Worm (Caenorhabditis elegans) whole organism, midembryonic: ENCODE measurements around the gene sqv-3.

Source experiments
- T22C8.4 ChIP-seq: fragments of 200-800 bp; sonication (Bioruptor generic); IDR thresholded peaks from 2 replicates; pipeline ENCODE4 v1.3.6; 2022; ENCODE audit warnings: missing genetic modification characterization, missing compliant biosample characterization
- cog-1 ChIP-seq: sonication (generic microtip); optimal IDR thresholded peaks from 2 replicates; lab custom pipeline; 2016; ENCODE audit warnings: missing genetic modification characterization, missing compliant biosample characterization
- flt-1 ChIP-seq: fragments of 200-800 bp; sonication (Bioruptor generic); IDR thresholded peaks from 2 replicates; pipeline ENCODE4 v1.3.6; 2022; ENCODE audit warnings: missing genetic modification characterization, missing compliant biosample characterization
- klf-2 ChIP-seq: fragments of 200-800 bp; sonication (Bioruptor generic); conservative IDR thresholded peaks from 2 replicates; pipeline ENCODE4 v1.3.6; 2022; ENCODE audit warnings: missing genetic modification reagents, missing genetic modification characterization, missing compliant biosample characterization
- med-1 ChIP-seq: sonication (generic microtip); optimal IDR thresholded peaks from 2 replicates; lab custom pipeline; 2017; ENCODE audit warnings: missing genetic modification characterization, mild to moderate bottlenecking, missing compliant biosample characterization, antibody characterized with exemption, missing genetic modification reagents; ENCODE audit not compliant: insufficient read depth
- ref-1 ChIP-seq: fragments of 200-800 bp; sonication (Bioruptor generic); conservative IDR thresholded peaks from 2 replicates; pipeline ENCODE4 v1.3.6; 2022; ENCODE audit warnings: missing genetic modification reagents, missing genetic modification characterization, missing compliant biosample characterization
- tab-1 ChIP-seq: fragments of 200-800 bp; sonication (Bioruptor generic); IDR thresholded peaks from 2 replicates; pipeline ENCODE4 v1.3.6; 2022; ENCODE audit warnings: missing genetic modification characterization, missing compliant biosample characterization
- ztf-23 ChIP-seq: fragments of 200-800 bp; sonication (Bioruptor generic); IDR thresholded peaks from 2 replicates; pipeline ENCODE4 v1.3.6; 2022; ENCODE audit warnings: missing genetic modification reagents, missing genetic modification characterization, missing compliant biosample characterization
- ztf-29 ChIP-seq: fragments of 200-800 bp; sonication (Bioruptor generic); IDR thresholded peaks from 2 replicates; pipeline ENCODE4 v1.3.6; 2022; ENCODE audit warnings: missing genetic modification reagents, missing genetic modification characterization, missing compliant biosample characterization

The sqv-3 gene

DNA sequence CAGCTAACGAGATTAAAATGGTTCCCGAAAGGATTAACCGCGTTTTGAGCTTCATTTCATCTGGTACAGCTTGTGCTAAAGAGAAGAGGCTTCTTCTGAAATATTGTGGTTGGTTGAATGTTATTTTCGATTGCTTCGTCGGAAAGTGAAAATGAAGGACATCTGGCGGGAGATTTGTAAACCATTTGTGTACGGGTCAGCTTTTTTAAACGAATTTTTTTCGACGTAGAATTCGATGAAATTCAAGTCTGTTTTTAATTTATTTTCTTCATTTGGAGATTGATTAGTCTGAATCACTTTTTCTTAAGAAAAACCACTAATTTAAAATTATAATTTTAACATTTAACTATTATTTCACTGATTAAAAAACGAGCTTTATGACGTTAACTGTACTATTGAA lies at the start of gene sqv-3:
sqv-3 (minus strand) TSS at position 101 of the 400 bp plus-strand sequence.
- no peak for TF ChIP-seq ztf-23 (GFP tag; lab: Robert Waterston, UW)
- no peak for TF ChIP-seq ref-1 (GFP tag; lab: Robert Waterston, UW)
- TF ChIP-seq flt-1 (GFP tag; lab: Robert Waterston, UW): no peak
- no peak for TF ChIP-seq tab-1 (GFP tag; lab: Robert Waterston, UW)
- TF ChIP-seq T22C8.4 (GFP tag; lab: Robert Waterston, UW): no peak
- no peak for TF ChIP-seq ztf-29 (GFP tag; lab: Robert Waterston, UW)
- TF ChIP-seq klf-2 (GFP tag; lab: Robert Waterston, UW): no peak
- TF ChIP-seq med-1 (GFP tag; lab: Kevin White, UChicago): no peak
- no peak for TF ChIP-seq cog-1

DNA sequence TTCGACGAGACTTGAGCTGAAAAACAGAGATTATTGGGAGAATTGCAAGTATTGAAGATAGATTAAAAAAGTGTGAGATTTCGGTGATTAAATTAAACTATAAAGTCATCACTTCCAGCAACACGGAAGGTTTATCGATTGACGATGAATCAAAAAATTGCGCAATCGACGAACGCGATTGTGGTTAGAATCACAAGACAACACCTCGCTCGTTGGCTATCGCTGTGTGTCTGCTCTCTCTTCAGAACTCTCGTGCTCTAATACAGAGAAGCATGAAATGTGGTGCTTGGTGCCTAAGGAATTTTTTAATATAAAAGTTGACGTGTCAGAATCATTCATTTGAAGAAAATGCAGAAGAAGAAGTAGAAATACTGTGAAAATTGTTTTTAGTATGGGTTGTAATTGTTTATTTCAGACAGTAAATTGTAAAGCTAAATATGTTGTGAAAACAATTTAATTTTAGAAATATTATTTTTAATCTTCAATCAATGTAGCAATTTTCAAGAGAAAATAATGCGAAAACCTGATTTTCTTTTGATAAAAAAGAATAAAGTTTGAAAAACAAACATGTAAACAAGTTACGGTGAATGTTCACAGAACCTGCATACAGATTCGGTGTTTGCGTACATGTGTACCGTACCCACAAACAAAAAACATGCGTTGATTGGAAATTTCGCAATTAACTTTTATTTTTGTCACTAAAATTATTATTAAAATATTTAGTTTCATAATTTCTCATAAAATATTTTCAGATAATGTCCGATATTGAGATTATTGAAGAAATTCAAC lies 47.2 kb upstream of the sqv-3 start, which contains the start of the genes ZK632.10 and ZK632.11:
ZK632.10 (minus strand) TSS at position 560 of the 789 bp plus-strand sequence.
ZK632.11 (plus strand) TSS at position 753 of the 789 bp plus-strand sequence.
- TF ChIP-seq cog-1 (peak; percentile 0), tab-1 (GFP tag; lab: Robert Waterston, UW) (no peak)

DNA sequence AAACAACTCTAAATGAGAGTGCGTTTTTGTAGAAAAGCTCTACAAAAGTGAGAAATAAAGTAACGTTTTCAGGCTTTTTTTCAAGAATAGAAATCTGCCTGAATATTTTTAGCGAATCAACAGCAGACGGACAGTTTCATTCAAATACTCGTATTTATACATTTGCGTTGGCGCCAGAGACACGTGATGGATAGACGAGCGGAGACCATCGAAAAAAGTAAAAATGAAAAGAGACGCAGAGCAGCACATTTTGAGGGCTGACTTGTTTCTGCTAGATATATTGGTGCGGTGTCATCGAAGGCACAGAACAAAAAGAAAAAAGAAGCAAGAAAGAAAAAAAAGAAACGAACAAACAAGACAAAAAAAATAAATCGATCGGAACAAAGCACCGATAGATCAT lies 45.9 kb upstream of the sqv-3 start:
- TF ChIP-seq ref-1 (GFP tag; lab: Robert Waterston, UW) (no peak), flt-1 (GFP tag; lab: Robert Waterston, UW) (no peak), ztf-23 (GFP tag; lab: Robert Waterston, UW) (no peak), ztf-29 (GFP tag; lab: Robert Waterston, UW) (no peak), med-1 (GFP tag; lab: Kevin White, UChicago) (no peak), cog-1 (no peak), klf-2 (GFP tag; lab: Robert Waterston, UW) (no peak), tab-1 (GFP tag; lab: Robert Waterston, UW) (no peak), T22C8.4 (GFP tag; lab: Robert Waterston, UW) (no peak)

DNA sequence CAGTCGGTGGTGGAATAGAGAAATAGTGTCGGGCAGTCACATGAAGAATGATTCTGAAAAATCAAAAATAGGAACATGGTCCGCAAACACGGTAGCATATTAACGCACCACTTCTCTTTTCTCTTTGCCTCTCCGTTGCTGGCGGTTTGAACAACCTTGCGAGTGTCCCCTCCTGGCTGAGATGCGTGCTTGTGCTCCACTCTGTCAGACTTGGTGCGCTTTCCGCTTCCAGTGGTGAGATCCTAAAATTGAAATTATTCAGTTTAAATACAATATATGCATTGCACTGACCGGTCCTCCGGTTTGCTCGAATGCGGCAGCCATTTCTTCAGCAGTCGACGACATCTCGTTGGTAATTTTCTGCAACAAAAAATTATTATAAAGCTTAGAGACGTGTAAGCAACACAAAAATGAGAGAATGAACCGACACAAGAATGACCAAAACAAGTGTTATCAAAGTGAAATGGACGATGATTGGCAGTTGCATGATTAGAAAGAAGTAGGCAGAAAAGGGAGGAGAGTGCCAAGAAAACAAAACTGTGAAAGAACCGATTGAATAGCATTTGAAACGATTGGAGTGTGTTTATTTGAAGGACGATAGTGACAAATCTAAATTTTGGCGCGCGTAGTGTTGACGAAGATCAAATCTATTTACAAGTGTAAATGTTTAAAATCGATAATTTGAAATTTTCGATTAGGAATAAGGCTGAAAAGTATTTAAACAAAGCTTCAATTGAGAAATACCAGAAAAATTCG lies 45.1 kb upstream of the sqv-3 start, which contains the start of gene ZK632.9:
ZK632.9 (minus strand) TSS at position 360 of the 756 bp plus-strand sequence.
- TF ChIP-seq cog-1 (no peak), ztf-29 (GFP tag; lab: Robert Waterston, UW) (0 out of 2 replicates have a peak, but pooled peaks have one; percentile 38)

DNA sequence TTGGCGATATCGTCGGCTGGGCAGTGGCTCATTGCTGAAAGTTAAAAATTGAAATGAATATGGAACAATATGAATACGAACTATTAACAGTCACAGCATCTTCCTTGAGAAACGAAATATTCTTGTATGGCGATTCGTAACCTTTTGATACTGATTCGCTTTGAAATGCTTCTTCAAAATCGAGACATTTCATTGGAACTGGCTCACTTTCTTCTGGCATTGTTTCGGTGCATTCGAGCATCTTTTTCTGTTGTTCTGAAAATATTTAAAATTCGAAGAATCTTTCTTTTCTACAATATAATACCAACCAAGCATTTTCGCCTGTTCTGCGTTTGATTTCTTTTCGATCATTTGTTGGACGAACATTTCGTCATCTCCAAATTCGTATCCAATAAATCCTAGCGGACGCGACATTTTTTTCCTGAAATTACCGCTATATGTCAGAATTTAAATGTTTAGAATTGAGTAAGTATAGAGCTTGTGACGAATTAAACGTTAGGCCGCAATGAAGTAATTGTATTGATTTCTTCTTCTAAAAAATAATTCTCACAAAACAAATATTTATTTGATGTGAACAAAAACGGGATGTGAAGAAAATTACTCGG lies 44.3 kb upstream of the sqv-3 start, which contains the start of gene lin-52:
lin-52 (minus strand) TSS at position 421 of the 605 bp plus-strand sequence.
- TF ChIP-seq ref-1 (GFP tag; lab: Robert Waterston, UW) (no peak), T22C8.4 (GFP tag; lab: Robert Waterston, UW) (no peak), flt-1 (GFP tag; lab: Robert Waterston, UW) (no peak), cog-1 (no peak), ztf-29 (GFP tag; lab: Robert Waterston, UW) (no peak), ztf-23 (GFP tag; lab: Robert Waterston, UW) (no peak), klf-2 (GFP tag; lab: Robert Waterston, UW) (no peak), med-1 (GFP tag; lab: Kevin White, UChicago) (no peak), tab-1 (GFP tag; lab: Robert Waterston, UW) (no peak)

DNA sequence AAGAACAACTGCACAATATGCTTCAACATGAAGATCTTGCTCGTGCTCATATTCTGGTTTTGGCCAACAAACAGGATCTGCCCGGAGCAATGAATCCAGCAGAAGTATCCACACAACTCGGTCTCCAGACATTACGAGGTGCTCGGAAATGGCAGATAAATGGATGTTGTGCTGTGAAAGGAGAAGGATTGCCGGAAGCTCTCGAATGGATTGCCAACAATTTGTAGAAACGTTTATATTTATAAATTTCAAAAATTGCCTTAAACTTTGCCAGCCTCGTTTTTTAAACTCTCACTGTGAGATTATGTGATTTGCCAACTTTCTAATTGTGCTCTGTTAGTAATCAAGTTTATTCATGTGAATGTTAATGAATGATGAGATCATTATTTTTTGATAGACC lies 43.6 kb upstream of the sqv-3 start:
- no peak for TF ChIP-seq tab-1 (GFP tag; lab: Robert Waterston, UW)
- TF ChIP-seq klf-2 (GFP tag; lab: Robert Waterston, UW): no peak
- no peak for TF ChIP-seq ztf-29 (GFP tag; lab: Robert Waterston, UW)
- no peak for TF ChIP-seq T22C8.4 (GFP tag; lab: Robert Waterston, UW)
- no peak for TF ChIP-seq med-1 (GFP tag; lab: Kevin White, UChicago)
- TF ChIP-seq ztf-23 (GFP tag; lab: Robert Waterston, UW): no peak
- no peak for TF ChIP-seq flt-1 (GFP tag; lab: Robert Waterston, UW)
- TF ChIP-seq cog-1: no peak
- no peak for TF ChIP-seq ref-1 (GFP tag; lab: Robert Waterston, UW)

DNA sequence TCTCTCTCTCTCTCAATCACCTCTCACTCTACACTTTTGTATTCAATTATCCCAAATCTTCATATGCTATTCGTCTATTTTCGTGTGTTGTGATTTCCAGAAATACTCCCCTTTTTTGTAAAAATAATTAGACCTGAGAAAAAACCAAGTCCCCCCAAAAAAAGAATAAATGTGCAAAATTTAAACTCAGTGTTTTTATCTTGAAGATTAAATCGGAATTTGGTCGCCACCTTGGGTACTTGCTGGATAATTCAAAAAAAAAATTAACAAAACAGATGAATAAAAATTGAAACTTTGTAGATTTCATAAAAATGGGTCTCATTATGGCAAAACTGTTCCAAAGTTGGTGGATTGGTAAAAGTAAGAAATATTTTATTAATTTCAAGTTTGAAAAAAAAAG lies 42.8 kb upstream of the sqv-3 start, which contains the start of gene arl-5:
arl-5 (plus strand) TSS at position 301 of the 400 bp plus-strand sequence.
- TF ChIP-seq klf-2 (GFP tag; lab: Robert Waterston, UW): no peak
- no peak for TF ChIP-seq T22C8.4 (GFP tag; lab: Robert Waterston, UW)
- no peak for TF ChIP-seq ztf-23 (GFP tag; lab: Robert Waterston, UW)
- no peak for TF ChIP-seq tab-1 (GFP tag; lab: Robert Waterston, UW)
- no peak for TF ChIP-seq ztf-29 (GFP tag; lab: Robert Waterston, UW)
- no peak for TF ChIP-seq ref-1 (GFP tag; lab: Robert Waterston, UW)
- TF ChIP-seq cog-1: no peak
- TF ChIP-seq flt-1 (GFP tag; lab: Robert Waterston, UW): no peak
- TF ChIP-seq med-1 (GFP tag; lab: Kevin White, UChicago): no peak

DNA sequence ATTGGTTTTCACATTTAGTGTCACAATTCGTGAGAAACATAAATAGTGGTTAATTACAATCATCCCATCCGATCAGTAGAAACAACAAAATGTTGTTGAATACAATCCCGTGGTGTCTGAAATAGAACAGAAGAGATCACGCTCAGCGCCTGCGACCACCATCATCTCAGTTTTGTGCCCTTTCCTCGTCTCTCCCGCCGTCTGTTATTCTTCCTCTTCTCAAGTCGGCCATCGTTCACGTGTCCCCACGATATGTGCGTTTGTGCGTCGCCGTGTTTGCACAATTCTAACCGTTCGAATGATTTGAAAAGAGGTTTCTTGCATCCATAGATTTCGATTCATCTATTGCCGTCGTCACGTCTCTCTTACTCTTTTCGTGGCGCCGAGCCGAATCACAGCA lies 38.6 kb upstream of the sqv-3 start, which contains the start of gene panl-3:
panl-3 (plus strand) TSS at position 294 of the 400 bp plus-strand sequence.
- TF ChIP-seq flt-1 (GFP tag; lab: Robert Waterston, UW) (no peak), ztf-23 (GFP tag; lab: Robert Waterston, UW) (peak; percentile 70; the same call in 1 of the 2 replicates), tab-1 (GFP tag; lab: Robert Waterston, UW) (no peak)
